Fruit fly (Drosophila melanogaster): Measurements from ENCODE around the gene Pldn.
A peak's percentile ranks its signal among the peaks of the same experiment; 100 is the strongest.

Pldn gene

DNA sequence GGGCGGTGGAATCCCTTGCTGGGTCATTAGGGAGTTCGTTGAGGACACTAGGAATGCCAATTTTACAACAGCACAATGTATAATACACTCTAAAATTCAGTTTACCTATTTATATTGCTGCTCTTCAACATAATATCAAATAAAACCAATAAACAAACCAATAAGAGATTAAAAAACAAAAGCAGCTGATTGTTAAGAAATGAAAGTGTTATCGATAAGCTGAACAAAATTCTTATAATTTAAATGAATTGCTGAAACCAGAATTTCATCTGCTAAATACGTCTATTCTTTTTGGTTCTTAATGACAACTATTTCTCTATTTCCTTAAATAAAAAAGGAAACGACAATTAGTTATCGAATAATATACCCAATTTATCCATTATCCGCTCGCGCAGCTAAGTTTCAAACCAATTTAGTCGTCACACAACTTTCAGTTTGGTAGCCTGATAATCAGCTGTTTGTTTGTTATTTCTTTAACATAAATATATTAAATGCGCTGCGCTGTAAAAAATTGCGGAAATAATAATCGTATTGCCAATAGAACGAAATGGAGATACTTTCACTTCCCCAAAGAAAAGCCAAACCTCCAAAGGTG, at the start of gene Pldn, which contains the start of gene CG14135:
Gene Pldn, minus strand, starts transcription at position 197 of the 595 bp plus-strand sequence.
Gene CG14135, plus strand, starts transcription at position 369 of the 595 bp plus-strand sequence.
- TF ChIP-seq CG7101 (tag; optimal IDR thresholded peaks at IDR 0.05) = no peak
- TF ChIP-seq cic (GFP tag; optimal IDR thresholded peaks at IDR 0.05) = no peak
- TF ChIP-seq Mnt (GFP tag; optimal IDR thresholded peaks at IDR 0.05) = no peak
- TF ChIP-seq pad (GFP tag; optimal IDR thresholded peaks at IDR 0.05) = no peak
- peak; percentile 90 for TF ChIP-seq kay (GFP tag; ENCODE audit: borderline replicate concordance)
- no peak for TF ChIP-seq tj (GFP tag; optimal IDR thresholded peaks at IDR 0.05)
- TF ChIP-seq CG14711 (tag; optimal IDR thresholded peaks at IDR 0.05) = no peak
- no peak for TF ChIP-seq Clk (GFP tag; optimal IDR thresholded peaks at IDR 0.05)
- peak; percentile 2 for TF ChIP-seq bab1 (GFP tag; optimal IDR thresholded peaks at IDR 0.05)

DNA sequence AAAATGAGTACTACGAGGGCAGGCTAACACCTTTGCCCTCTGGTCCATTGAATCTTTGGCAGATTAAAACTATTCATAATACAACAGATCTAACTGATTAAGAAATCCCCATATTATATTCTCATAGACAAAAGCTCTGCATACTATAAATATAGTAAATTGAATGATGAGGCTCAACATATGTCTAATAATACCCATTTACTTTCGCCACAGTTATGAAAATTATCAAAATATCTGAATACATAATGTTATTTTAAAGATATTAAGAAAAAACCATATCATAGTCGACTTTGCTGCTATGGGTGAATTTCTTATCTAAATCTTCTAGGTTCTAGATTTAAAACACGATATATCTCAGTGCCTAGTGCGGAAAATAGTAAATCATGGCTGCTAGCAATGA, 40.6 kb upstream of the Pldn start, which contains the start of gene CG32087:
Gene CG32087, plus strand, starts transcription at position 301 of the 400 bp plus-strand sequence.
- TF ChIP-seq CG11617 (GFP tag; optimal IDR thresholded peaks at IDR 0.05) = no peak
- no peak for TF ChIP-seq CG14711 (tag; optimal IDR thresholded peaks at IDR 0.05)
- TF ChIP-seq CG5204 (GFP tag; optimal IDR thresholded peaks at IDR 0.05) = no peak
- TF ChIP-seq CG33017 (tag; optimal IDR thresholded peaks at IDR 0.05) = no peak
- no peak for TF ChIP-seq kay (GFP tag; ENCODE audit: borderline replicate concordance)
- no peak for TF ChIP-seq Hr96 (GFP tag; optimal IDR thresholded peaks at IDR 0.05)
- TF ChIP-seq toe (GFP tag; optimal IDR thresholded peaks at IDR 0.05) = no peak
- no peak for TF ChIP-seq Crg-1 (GFP tag; optimal IDR thresholded peaks at IDR 0.05)
- no peak for TF ChIP-seq CG12768 (GFP tag; optimal IDR thresholded peaks at IDR 0.05)
- TF ChIP-seq CG1620 (GFP tag; optimal IDR thresholded peaks at IDR 0.05) = no peak
- TF ChIP-seq cic (GFP tag; optimal IDR thresholded peaks at IDR 0.05) = no peak
- TF ChIP-seq Mnt (GFP tag; optimal IDR thresholded peaks at IDR 0.05) = no peak
- TF ChIP-seq Clk (GFP tag; optimal IDR thresholded peaks at IDR 0.05) = no peak
- no peak for TF ChIP-seq ovo (GFP tag; optimal IDR thresholded peaks at IDR 0.05)
- no peak for TF ChIP-seq bab1 (GFP tag; optimal IDR thresholded peaks at IDR 0.05)
- no peak for TF ChIP-seq CG7101 (tag; optimal IDR thresholded peaks at IDR 0.05)
- no peak for TF ChIP-seq cnc (optimal IDR thresholded peaks at IDR 0.05)

DNA sequence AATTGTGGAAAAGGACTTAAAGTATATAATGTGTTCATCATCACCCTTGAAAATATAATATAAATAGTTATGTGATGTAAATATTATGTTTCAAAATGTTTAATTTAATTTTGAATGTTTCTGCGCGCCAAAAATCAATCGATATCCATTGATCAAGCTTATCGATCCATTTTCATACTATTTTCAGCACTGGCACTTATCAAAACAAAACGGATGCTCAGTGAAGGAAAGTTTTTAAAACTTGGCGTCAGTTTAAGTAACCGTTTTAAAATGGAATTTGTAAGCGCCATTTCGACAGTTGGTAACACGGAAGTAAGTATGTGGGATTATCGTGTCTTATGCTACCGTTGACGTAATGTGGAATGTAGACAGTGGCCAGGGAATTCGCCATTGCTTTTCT, 36.9 kb upstream of the Pldn start, which contains the start of gene sunn:
Gene sunn, plus strand, starts transcription at position 202 of the 400 bp plus-strand sequence.
- TF ChIP-seq CG5204 (GFP tag; optimal IDR thresholded peaks at IDR 0.05) = no peak
- peak; percentile 86 for TF ChIP-seq kay (GFP tag; ENCODE audit: borderline replicate concordance)
- no peak for TF ChIP-seq CG11617 (GFP tag; optimal IDR thresholded peaks at IDR 0.05)

dm6 chr3L:11721498-11721946, 30.3 kb upstream of the Pldn start:
- TF ChIP-seq CG5204 (GFP tag; optimal IDR thresholded peaks at IDR 0.05) (peak; percentile 4), ovo (GFP tag; optimal IDR thresholded peaks at IDR 0.05) (no peak), CG7101 (tag; optimal IDR thresholded peaks at IDR 0.05) (peak; percentile 54), CG14711 (tag; optimal IDR thresholded peaks at IDR 0.05) (peak; percentile 48), tj (GFP tag; optimal IDR thresholded peaks at IDR 0.05) (peak; percentile 77), Hr96 (GFP tag; optimal IDR thresholded peaks at IDR 0.05) (peak; percentile 4), CG33017 (tag; optimal IDR thresholded peaks at IDR 0.05) (peak; percentile 43), pad (GFP tag; optimal IDR thresholded peaks at IDR 0.05) (no peak)

dm6 chr3L:11720780-11721179, 29.6 kb upstream of the Pldn start, which contains the start of gene Bmcp:
TSS of gene Bmcp (plus strand) at chr3L:11720934.
- TF ChIP-seq bab1 (GFP tag; optimal IDR thresholded peaks at IDR 0.05) (peak; percentile 42), CG7101 (tag; optimal IDR thresholded peaks at IDR 0.05) (no peak)

dm6 chr3L:11717993-11718392, 26.8 kb upstream of the Pldn start:
- TF ChIP-seq CG1620 (GFP tag; optimal IDR thresholded peaks at IDR 0.05) (no peak), Mnt (GFP tag; optimal IDR thresholded peaks at IDR 0.05) (no peak)

DNA sequence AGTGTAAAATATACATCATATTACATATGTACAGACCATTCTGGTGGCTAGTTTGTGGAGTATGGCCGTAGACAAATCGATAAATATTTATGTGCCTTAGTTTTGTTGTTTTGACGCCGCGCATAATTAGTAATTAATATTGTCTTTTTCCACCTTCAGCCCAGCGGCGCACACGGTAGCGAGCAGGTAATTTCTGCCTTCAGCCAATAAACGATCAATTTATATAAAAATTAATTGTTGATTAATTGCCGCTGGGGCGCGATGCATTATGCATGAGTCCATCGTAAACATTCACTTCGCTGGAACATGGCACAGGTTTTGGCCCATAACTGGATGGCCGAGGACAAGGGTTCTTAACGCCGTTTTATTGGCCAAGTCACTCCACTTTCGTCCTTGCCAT, 26.1 kb upstream of the Pldn start:
- TF ChIP-seq toe (GFP tag; optimal IDR thresholded peaks at IDR 0.05) (no peak), CG12768 (GFP tag; optimal IDR thresholded peaks at IDR 0.05) (no peak), Crg-1 (GFP tag; optimal IDR thresholded peaks at IDR 0.05) (no peak), cnc (optimal IDR thresholded peaks at IDR 0.05) (no peak), kay (GFP tag; ENCODE audit: borderline replicate concordance) (no peak), tj (GFP tag; optimal IDR thresholded peaks at IDR 0.05) (no peak), Hr96 (GFP tag; optimal IDR thresholded peaks at IDR 0.05) (no peak), CG1620 (GFP tag; optimal IDR thresholded peaks at IDR 0.05) (no peak)

- TF ChIP-seq kay (GFP tag; ENCODE audit: borderline replicate concordance) (no peak), ovo (GFP tag; optimal IDR thresholded peaks at IDR 0.05) (no peak), CG7045 (GFP tag; optimal IDR thresholded peaks at IDR 0.05) (no peak), toe (GFP tag; optimal IDR thresholded peaks at IDR 0.05) (no peak), tj (GFP tag; optimal IDR thresholded peaks at IDR 0.05) (no peak), CG7101 (tag; optimal IDR thresholded peaks at IDR 0.05) (no peak), cnc (optimal IDR thresholded peaks at IDR 0.05) (no peak), Clk (GFP tag; optimal IDR thresholded peaks at IDR 0.05) (no peak), bab1 (GFP tag; optimal IDR thresholded peaks at IDR 0.05) (no peak), CG5204 (GFP tag; optimal IDR thresholded peaks at IDR 0.05) (no peak), CG33017 (tag; optimal IDR thresholded peaks at IDR 0.05) (no peak)
Measured at dm6 chr3L:11716899-11717298, 25.7 kb upstream of the Pldn start.

All from whole organism, adult.